Fruit fly (Drosophila melanogaster): Measurements from ENCODE around the gene Josd.

The Josd gene

DNA sequence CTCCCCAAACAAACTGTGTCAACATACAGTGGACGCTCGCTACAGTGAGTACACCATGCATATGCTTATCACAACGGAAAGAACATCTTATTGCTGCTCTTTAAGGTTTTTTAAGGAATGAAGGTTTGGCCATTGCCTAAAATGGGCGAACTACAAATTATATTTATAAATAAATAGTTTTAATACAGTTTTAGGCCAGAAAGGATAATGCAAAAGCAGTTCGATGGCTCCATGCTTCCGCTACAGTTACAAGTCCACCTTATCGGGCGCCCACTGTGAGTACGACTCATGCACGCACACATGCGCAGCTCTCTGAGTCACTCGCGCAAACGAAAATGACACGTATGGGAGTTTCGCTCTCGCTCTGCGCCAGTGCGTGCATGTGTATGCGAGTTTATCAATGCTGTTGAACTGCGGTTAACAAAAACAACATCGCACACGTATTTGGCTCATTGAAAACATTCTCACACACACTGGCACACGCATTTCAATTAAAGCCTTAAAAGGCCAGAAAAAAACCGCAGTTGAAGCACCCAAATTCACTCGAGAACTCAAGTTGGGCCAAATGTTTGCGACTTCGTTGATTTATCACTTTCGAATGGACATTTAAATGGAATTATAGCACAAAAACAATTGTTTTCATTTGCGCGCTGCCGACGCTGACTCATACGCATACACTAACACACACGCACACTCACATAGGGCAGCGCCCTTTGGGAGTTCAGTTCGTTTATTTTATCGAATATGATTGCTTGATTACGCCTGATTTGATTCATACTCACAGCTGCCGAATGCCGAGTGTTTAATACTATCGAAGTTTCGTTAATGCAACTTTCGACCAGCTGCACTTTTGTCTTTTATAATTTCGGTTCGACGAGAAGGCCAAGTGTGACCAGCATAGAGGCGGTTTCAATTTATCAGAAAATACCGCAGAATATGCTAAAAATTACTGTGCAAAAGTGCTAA lies 36.5 kb upstream of the Josd start, which contains the start of gene sqh (continued):
- TF ChIP-seq cas (GFP tag; IDR thresholded peaks at IDR 0.05) (peak; percentile 55; the same call in 1 of the 2 replicates), lilli (GFP tag; optimal IDR thresholded peaks at IDR 0.05) (peak; percentile 85), CG12104 (GFP tag; optimal IDR thresholded peaks at IDR 0.05) (peak; percentile 78), CG10267 (tag; optimal IDR thresholded peaks at IDR 0.05) (peak; percentile 64), gsb-n (tag; optimal IDR thresholded peaks at IDR 0.05) (peak; percentile 79), Sox102F (GFP tag; optimal IDR thresholded peaks at IDR 0.05) (peak; percentile 86), kay (GFP tag; optimal IDR thresholded peaks at IDR 0.05) (peak; percentile 99), odd (GFP tag; optimal IDR thresholded peaks at IDR 0.05) (peak; percentile 92), Camta (GFP tag; optimal IDR thresholded peaks at IDR 0.05) (peak; percentile 20), maf-S (GFP tag; optimal IDR thresholded peaks at IDR 0.05) (no peak), Awh (GFP tag; IDR thresholded peaks at IDR 0.05) (peak; percentile 76), CG2889 (GFP tag; IDR thresholded peaks at IDR 0.05) (peak; percentile 87), grn (GFP tag; optimal IDR thresholded peaks at IDR 0.05) (peak; percentile 22), BEAF-32 (GFP tag; optimal IDR thresholded peaks at IDR 0.05) (no peak), Hey (tag; optimal IDR thresholded peaks at IDR 0.05) (no peak), Lim3 (GFP tag; IDR thresholded peaks at IDR 0.05) (peak; percentile 84), CG2678 (tag; optimal IDR thresholded peaks at IDR 0.05) (peak; percentile 92), Adf1 (GFP tag; IDR thresholded peaks at IDR 0.05) (peak; percentile 64), HmgZ (tag; optimal IDR thresholded peaks at IDR 0.05) (peak; percentile 89), CG3995 (GFP tag; optimal IDR thresholded peaks at IDR 0.05) (peak; percentile 10), CG17361 (GFP tag; IDR thresholded peaks at IDR 0.05) (peak; percentile 88), CG15696 (tag; optimal IDR thresholded peaks at IDR 0.05) (peak; percentile 76), slou (GFP tag; optimal IDR thresholded peaks at IDR 0.05) (peak; percentile 72), CG1024 (GFP tag; IDR thresholded peaks at IDR 0.05) (peak; percentile 38; the same call in 1 of the 2 replicates), Gsc (GFP tag; IDR thresholded peaks at IDR 0.05) (peak; percentile 85), Max (GFP tag; optimal IDR thresholded peaks at IDR 0.05) (peak; percentile 71), grau (tag; optimal IDR thresholded peaks at IDR 0.05) (peak; percentile 99), crc (GFP tag; optimal IDR thresholded peaks at IDR 0.05) (no peak), sna (GFP tag; IDR thresholded peaks at IDR 0.05; ENCODE audit: partially characterized antibody) (no peak), Dip2 (GFP tag; IDR thresholded peaks at IDR 0.05) (peak; percentile 48; the same call in 1 of the 2 replicates), CG11247 (GFP tag; IDR thresholded peaks at IDR 0.05) (peak; percentile 74), her (GFP tag; optimal IDR thresholded peaks at IDR 0.05) (no peak), zen2 (GFP tag; IDR thresholded peaks at IDR 0.05; ENCODE audit: partially characterized antibody) (no peak), CG4820 (GFP tag; optimal IDR thresholded peaks at IDR 0.05) (peak; percentile 67), CG12659 (GFP tag; optimal IDR thresholded peaks at IDR 0.05) (peak; percentile 93), jumu (GFP tag; optimal IDR thresholded peaks at IDR 0.05) (no peak), eyg (GFP tag; optimal IDR thresholded peaks at IDR 0.05) (no peak), CG18011 (GFP tag; optimal IDR thresholded peaks at IDR 0.05) (peak; percentile 73), CG2202 (tag; optimal IDR thresholded peaks at IDR 0.05) (peak; percentile 74), Ets97D (GFP tag; optimal IDR thresholded peaks at IDR 0.05) (no peak), sqz (GFP tag; optimal IDR thresholded peaks at IDR 0.05) (peak; percentile 57), CG32532 (GFP tag; IDR thresholded peaks at IDR 0.05) (peak; percentile 92), gsb (GFP tag; IDR thresholded peaks at IDR 0.05) (peak; percentile 79), wek (GFP tag; optimal IDR thresholded peaks at IDR 0.05) (peak; percentile 76), CG31441 (GFP tag; IDR thresholded peaks at IDR 0.05) (peak; percentile 77), CG14014 (GFP tag; IDR thresholded peaks at IDR 0.05) (peak; percentile 88), ewg (GFP tag; optimal IDR thresholded peaks at IDR 0.05) (peak; percentile 88), CG12744 (GFP tag; optimal IDR thresholded peaks at IDR 0.05) (peak; percentile 44), vfl (GFP tag; optimal IDR thresholded peaks at IDR 0.05) (peak; percentile 63)
